Worm (Caenorhabditis elegans): Measurements from ENCODE around the gene Y54G2A.45.

Y54G2A.45 gene

ce11 chrIV:2855056-2855752, 49.5 kb downstream of the Y54G2A.45 start:
- no peak for TF ChIP-seq cog-1 (tag; optimal IDR thresholded peaks at IDR 0.05)
- no peak for TF ChIP-seq flt-1 (GFP tag; IDR thresholded peaks at IDR 0.05)
- no peak for TF ChIP-seq med-1 (GFP tag; optimal IDR thresholded peaks at IDR 0.05; ENCODE audit: insufficient read depth)
- no peak for TF ChIP-seq ztf-29 (GFP tag; IDR thresholded peaks at IDR 0.05)
- no peak for TF ChIP-seq tab-1 (GFP tag; IDR thresholded peaks at IDR 0.05)
- TF ChIP-seq klf-2 (GFP tag; conservative IDR thresholded peaks at IDR 0.05) = no peak
- TF ChIP-seq ztf-23 (GFP tag; IDR thresholded peaks at IDR 0.05) = no peak
- no peak for TF ChIP-seq ref-1 (GFP tag; conservative IDR thresholded peaks at IDR 0.05)
- TF ChIP-seq T22C8.4 (GFP tag; IDR thresholded peaks at IDR 0.05) = no peak
